Fruit fly (Drosophila melanogaster): ENCODE data around the gene CG31643.

The CG31643 gene

dm6 chr2L:6019352-6020131 is 18.4 kb upstream of the CG31643 start, which contains the start of gene H2.0 (continued):
- 0 out of 2 replicates have a peak, but pooled peaks have one; percentile 15 for TF ChIP-seq Ptx1 (GFP tag; IDR thresholded peaks at IDR 0.05)
- no peak for TF ChIP-seq MTF-1 (GFP tag; optimal IDR thresholded peaks at IDR 0.05; ENCODE audit: borderline replicate concordance)
- TF ChIP-seq CG18011 (GFP tag; optimal IDR thresholded peaks at IDR 0.05), result no peak
- no peak for TF ChIP-seq crc (GFP tag; optimal IDR thresholded peaks at IDR 0.05)
- TF ChIP-seq CG11247 (GFP tag; IDR thresholded peaks at IDR 0.05), result no peak
- TF ChIP-seq bsh (GFP tag; optimal IDR thresholded peaks at IDR 0.05), result peak; percentile 46 to 47
- no peak for TF ChIP-seq CG7987 (GFP tag; optimal IDR thresholded peaks at IDR 0.05)
- TF ChIP-seq al (GFP tag; IDR thresholded peaks at IDR 0.05), result no peak
- no peak for TF ChIP-seq knrl (GFP tag; IDR thresholded peaks at IDR 0.05; ENCODE audit: partially characterized antibody)
- TF ChIP-seq CG30020 (tag; optimal IDR thresholded peaks at IDR 0.05), result no peak
- peak; percentile 23 for TF ChIP-seq CG13424 (tag; optimal IDR thresholded peaks at IDR 0.05)
- no peak for TF ChIP-seq caup (GFP tag; optimal IDR thresholded peaks at IDR 0.05; ENCODE audit: severe bottlenecking)
- no peak for TF ChIP-seq CG9817 (tag; optimal IDR thresholded peaks at IDR 0.05)
- no peak for TF ChIP-seq Lhr (GFP tag; optimal IDR thresholded peaks at IDR 0.05)
- TF ChIP-seq CG8281 (tag; optimal IDR thresholded peaks at IDR 0.05), result no peak
- TF ChIP-seq pita (GFP tag; optimal IDR thresholded peaks at IDR 0.05), result no peak
- TF ChIP-seq CG14965 (GFP tag; optimal IDR thresholded peaks at IDR 0.05; ENCODE audit: borderline replicate concordance), result no peak
- TF ChIP-seq CG6175 (GFP tag; IDR thresholded peaks at IDR 0.05), result no peak
- TF ChIP-seq nerfin-2 (GFP tag; IDR thresholded peaks at IDR 0.05; ENCODE audit: partially characterized antibody), result no peak
- TF ChIP-seq HLH3B (GFP tag; IDR thresholded peaks at IDR 0.05), result no peak
- TF ChIP-seq zfh1 (GFP tag; IDR thresholded peaks at IDR 0.05), result 0 out of 3 replicates have a peak, but pooled peaks have one; percentile 23
- TF ChIP-seq btn (GFP tag; optimal IDR thresholded peaks at IDR 0.05), result no peak
- TF ChIP-seq grn (GFP tag; optimal IDR thresholded peaks at IDR 0.05), result peak; percentile 24
- TF ChIP-seq Trl (optimal IDR thresholded peaks at IDR 0.05), result no peak
- TF ChIP-seq Trl (GFP tag; optimal IDR thresholded peaks at IDR 0.05), result peak; percentile 6
- TF ChIP-seq CG7963 (GFP tag; IDR thresholded peaks at IDR 0.05; ENCODE audit: partially characterized antibody), result no peak
- no peak for TF ChIP-seq CG34422 (GFP tag; IDR thresholded peaks at IDR 0.05)
- peak; percentile 27 for TF ChIP-seq lab (GFP tag; optimal IDR thresholded peaks at IDR 0.05)
- TF ChIP-seq sr (GFP tag; IDR thresholded peaks at IDR 0.05), result peak; percentile 68; the same call in 2 of the 3 replicates
- no peak for TF ChIP-seq CG6272 (GFP tag; IDR thresholded peaks at IDR 0.05)
- TF ChIP-seq CG6854 (GFP tag; optimal IDR thresholded peaks at IDR 0.05), result no peak
- no peak for TF ChIP-seq rib (GFP tag; IDR thresholded peaks at IDR 0.05)
- TF ChIP-seq CG34224 (GFP tag; IDR thresholded peaks at IDR 0.05; ENCODE audit: partially characterized antibody), result no peak
- no peak for TF ChIP-seq CG2129 (GFP tag; IDR thresholded peaks at IDR 0.05; ENCODE audit: partially characterized antibody)
- TF ChIP-seq emc (GFP tag; optimal IDR thresholded peaks at IDR 0.05), result no peak
- no peak for TF ChIP-seq BEAF-32 (GFP tag; optimal IDR thresholded peaks at IDR 0.05)
- no peak for TF ChIP-seq CG5245 (GFP tag; optimal IDR thresholded peaks at IDR 0.05)
- TF ChIP-seq CG3407 (GFP tag; optimal IDR thresholded peaks at IDR 0.05), result peak; percentile 21
- TF ChIP-seq CG8478 (optimal IDR thresholded peaks at IDR 0.05), result peak; percentile 62
- TF ChIP-seq zf30C (GFP tag; optimal IDR thresholded peaks at IDR 0.05), result no peak
- no peak for TF ChIP-seq gsb (GFP tag; IDR thresholded peaks at IDR 0.05)
- no peak for TF ChIP-seq CG3065 (GFP tag; optimal IDR thresholded peaks at IDR 0.05)
- peak; percentile 26 for TF ChIP-seq Med (GFP tag)
- TF ChIP-seq CG17612 (GFP tag; IDR thresholded peaks at IDR 0.05), result no peak
- no peak for TF ChIP-seq ash1 (GFP tag; optimal IDR thresholded peaks at IDR 0.05)
- TF ChIP-seq lbe (GFP tag; optimal IDR thresholded peaks at IDR 0.05), result no peak
- TF ChIP-seq CG16813 (GFP tag; IDR thresholded peaks at IDR 0.05; ENCODE audit: partially characterized antibody), result no peak
- TF ChIP-seq CG11456 (GFP tag; IDR thresholded peaks at IDR 0.05), result 0 out of 3 replicates have a peak, but pooled peaks have one; percentile 34
- no peak for TF ChIP-seq CG13296 (GFP tag; optimal IDR thresholded peaks at IDR 0.05)

Measured in whole organism, embryonic.